Worm (Caenorhabditis elegans) whole organism, late embryonic: ENCODE data around the gene srv-26.
"Not testable (repeated sequence)": the region's sequence is repeated elsewhere in the genome, so short reads cannot be mapped to it uniquely, and the experiment has no call there.

ENCODE experiments used
- C08G9.2 ChIP-seq: sonication (generic microtip); optimal IDR thresholded peaks from 2 replicates; lab custom pipeline; 2016; ENCODE audit warnings: mild to moderate bottlenecking, missing genetic modification characterization, moderate library complexity, missing compliant biosample characterization
- C38D4.7 ChIP-seq: fragments of 200-800 bp; sonication (Bioruptor generic); optimal IDR thresholded peaks from 2 replicates; lab custom pipeline; 2018; ENCODE audit warnings: mild to moderate bottlenecking, missing genetic modification characterization, moderate library complexity, missing compliant biosample characterization
- F13H6.1 ChIP-seq: sonication (generic microtip); optimal IDR thresholded peaks from 2 replicates; lab custom pipeline; 2016; ENCODE audit warnings: missing genetic modification characterization, missing compliant biosample characterization
- ahr-1 ChIP-seq: sonication (generic microtip); optimal IDR thresholded peaks from 2 replicates; lab custom pipeline; 2016; ENCODE audit warnings: missing genetic modification characterization, missing compliant biosample characterization
- ama-1 ChIP-seq: fragments of 150-350 bp; optimal IDR thresholded peaks from 2 replicates; lab custom pipeline; 2014
- ceh-19 ChIP-seq: fragments of 200-800 bp; sonication (Bioruptor generic); optimal IDR thresholded peaks from 2 replicates; lab custom pipeline; 2018; ENCODE audit warnings: mild to moderate bottlenecking, missing genetic modification characterization, missing compliant biosample characterization
- ceh-6 ChIP-seq: fragments of 200-800 bp; sonication (Bioruptor generic); optimal IDR thresholded peaks from 2 replicates; lab custom pipeline; 2018; ENCODE audit warnings: mild to moderate bottlenecking, missing genetic modification characterization, missing compliant biosample characterization
- dmd-4 ChIP-seq: sonication (generic microtip); optimal IDR thresholded peaks from 2 replicates; lab custom pipeline; 2016; ENCODE audit warnings: borderline replicate concordance, missing genetic modification characterization, missing compliant biosample characterization
- elt-2 ChIP-seq: sonication (generic microtip); optimal IDR thresholded peaks from 2 replicates; lab custom pipeline; 2016; ENCODE audit warnings: missing genetic modification reagents, missing genetic modification characterization, missing compliant biosample characterization
- fax-1 ChIP-seq: sonication (generic microtip); optimal IDR thresholded peaks from 2 replicates; lab custom pipeline; 2016; ENCODE audit warnings: missing genotype, missing genetic modification characterization, missing compliant biosample characterization
- hlh-15 ChIP-seq: sonication (generic microtip); optimal IDR thresholded peaks from 2 replicates; lab custom pipeline; 2016; ENCODE audit warnings: missing genetic modification characterization, missing compliant biosample characterization
- hlh-8 ChIP-seq: sonication (generic microtip); optimal IDR thresholded peaks from 2 replicates; lab custom pipeline; 2016; ENCODE audit warnings: missing genotype, missing genetic modification characterization, missing compliant biosample characterization
- lin-11 ChIP-seq: fragments of 200-800 bp; sonication (Bioruptor generic); optimal IDR thresholded peaks from 2 replicates; lab custom pipeline; 2018; ENCODE audit warnings: mild to moderate bottlenecking, missing genetic modification characterization, missing compliant biosample characterization
- mec-3 ChIP-seq: sonication (generic microtip); optimal IDR thresholded peaks from 2 replicates; lab custom pipeline; 2016; ENCODE audit warnings: borderline replicate concordance, missing genetic modification characterization, missing compliant biosample characterization
- nfya-1 ChIP-seq: sonication (generic microtip); optimal IDR thresholded peaks from 2 replicates; lab custom pipeline; 2017; ENCODE audit warnings: missing genetic modification characterization, mild to moderate bottlenecking, missing compliant biosample characterization, antibody characterized with exemption, moderate library complexity
- nhr-11 ChIP-seq: fragments of 150-350 bp; optimal IDR thresholded peaks from 2 replicates; lab custom pipeline; 2014; ENCODE audit warnings: missing biosample characterization, missing genetic modification characterization
- odd-2 ChIP-seq: sonication (generic microtip); optimal IDR thresholded peaks from 2 replicates; lab custom pipeline; 2017; ENCODE audit warnings: antibody characterized with exemption, mild to moderate bottlenecking, missing genetic modification characterization, missing compliant biosample characterization
- pax-1 ChIP-seq: fragments of 150-350 bp; optimal IDR thresholded peaks from 2 replicates; lab custom pipeline; 2014; ENCODE audit warnings: missing biosample characterization, missing genetic modification characterization
- pha-2 ChIP-seq: sonication (generic microtip); optimal IDR thresholded peaks from 2 replicates; lab custom pipeline; 2017; ENCODE audit warnings: mild to moderate bottlenecking, missing genetic modification characterization, missing compliant biosample characterization
- rnt-1 ChIP-seq: sonication (generic microtip); optimal IDR thresholded peaks from 2 replicates; lab custom pipeline; 2016; ENCODE audit warnings: missing genetic modification characterization, missing compliant biosample characterization
- sdc-2 ChIP-seq: sonication (generic microtip); optimal IDR thresholded peaks from 2 replicates; lab custom pipeline; 2016; ENCODE audit warnings: missing genotype, missing genetic modification characterization, missing compliant biosample characterization
- sox-4 ChIP-seq: sonication (generic microtip); optimal IDR thresholded peaks from 2 replicates; lab custom pipeline; 2017; ENCODE audit warnings: mild to moderate bottlenecking, missing genetic modification characterization, inconsistent platforms, missing compliant biosample characterization
- syd-9 ChIP-seq: sonication (generic microtip); optimal IDR thresholded peaks from 2 replicates; lab custom pipeline; 2016; ENCODE audit warnings: mild to moderate bottlenecking, missing genetic modification characterization, moderate library complexity, missing compliant biosample characterization
- unc-3 ChIP-seq, 2 experiments: fragments of 200-800 bp in 1 of 2; sonication (Bioruptor generic) in 1 of 2; sonication (generic microtip) in 1 of 2; conservative IDR thresholded peaks in 1 of 2; optimal IDR thresholded peaks in 1 of 2; 2 replicates each; pipeline versions ENCODE4 v1.3.6 to Lab custom; 2016 to 2022; ENCODE audit warnings: missing compliant biosample characterization in 2 of 2, missing genetic modification characterization in 2 of 2, missing genetic modification reagents in 1 of 2
- unc-86 ChIP-seq: sonication (generic microtip); optimal IDR thresholded peaks from 2 replicates; lab custom pipeline; 2016; ENCODE audit warnings: missing genetic modification characterization, missing compliant biosample characterization
- ztf-16 ChIP-seq: sonication (generic microtip); optimal IDR thresholded peaks from 2 replicates; lab custom pipeline; 2017; ENCODE audit warnings: missing genetic modification characterization, missing compliant biosample characterization

srv-26 gene

ce11 chrIV:6254635-6255034 is 47.0 kb downstream of the srv-26 start, which contains the start of gene T13A10.64:
Gene T13A10.64 (plus strand): TSS chrIV:6254935.
- TF ChIP-seq nfya-1 (tag; lab: Kevin White, UChicago) (no peak), hlh-8 (tag; lab: Kevin White, UChicago) (no peak), odd-2 (tag; lab: Kevin White, UChicago) (no peak), pha-2 (tag; lab: Kevin White, UChicago) (no peak), sdc-2 (tag; lab: Kevin White, UChicago) (no peak), sox-4 (tag; lab: Kevin White, UChicago) (no peak), F13H6.1 (tag; lab: Kevin White, UChicago) (no peak), ceh-19 (GFP tag; lab: Kevin White, UChicago) (no peak), mec-3 (tag; lab: Kevin White, UChicago) (no peak), unc-86 (tag; lab: Kevin White, UChicago) (no peak), nhr-11 (tag; lab: Kevin White, UChicago) (no peak), elt-2 (tag; lab: Kevin White, UChicago) (no peak), unc-3 (GFP tag; conservative IDR thresholded peaks at IDR 0.05; lab: Robert Waterston, UW) (no peak), unc-3 (tag; optimal IDR thresholded peaks at IDR 0.05; lab: Kevin White, UChicago) (no peak), syd-9 (no peak), ztf-16 (tag; lab: Kevin White, UChicago) (no peak), C08G9.2 (tag; lab: Kevin White, UChicago) (no peak), ama-1 (lab: Kevin White, UChicago) (no peak)

DNA sequence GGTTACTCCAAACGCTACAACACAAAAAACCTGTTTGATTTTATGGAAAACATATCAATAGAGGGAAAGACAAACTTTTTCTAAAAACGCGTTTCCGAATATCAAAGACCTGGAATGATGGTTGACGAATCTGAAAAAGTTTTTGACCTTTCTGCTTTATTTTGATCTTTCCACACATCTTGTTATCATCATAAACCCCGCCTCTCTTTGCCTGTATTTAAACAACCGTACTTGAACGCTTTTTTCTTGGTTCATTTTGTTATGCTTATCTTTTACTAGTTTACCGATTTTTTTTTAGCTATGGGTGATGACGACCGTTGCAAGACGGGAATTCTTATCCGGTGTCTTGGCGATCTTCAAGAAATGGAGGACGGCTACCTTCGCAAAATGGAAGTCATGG is 48.7 kb downstream of the srv-26 start, which contains the start of gene T13A10.2:
TSS of gene T13A10.2 (plus strand) at position 301 of the 400 bp plus-strand sequence.
- not testable (repeated sequence) for TF ChIP-seq fax-1; pax-1; dmd-4 (tag; lab: Kevin White, UChicago)

DNA sequence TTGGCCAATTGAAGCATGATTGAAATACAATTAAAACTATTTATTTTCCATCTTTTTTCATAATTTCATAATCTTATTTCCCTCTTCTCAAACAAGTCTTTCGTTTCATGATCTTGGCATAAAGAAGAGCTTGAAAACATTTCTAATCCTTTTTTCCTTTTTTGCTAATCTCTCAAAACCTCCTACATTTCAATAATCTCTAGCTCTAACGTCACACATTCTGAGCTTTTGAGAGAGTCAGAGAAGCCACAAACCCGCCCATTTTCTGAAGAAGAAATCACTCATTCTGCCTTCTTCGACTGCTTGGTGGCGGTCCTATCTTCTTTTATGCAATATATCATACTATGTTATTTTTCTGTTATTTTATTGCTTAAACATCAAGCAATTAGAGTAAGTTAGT is 52.1 kb downstream of the srv-26 start, which contains the start of gene F58F9.1:
TSS of gene F58F9.1 (plus strand) at position 251 of the 400 bp plus-strand sequence.
- TF ChIP-seq ahr-1 (tag; lab: Kevin White, UChicago) = no peak
- no peak for TF ChIP-seq rnt-1 (tag; lab: Kevin White, UChicago)
- TF ChIP-seq C38D4.7 (GFP tag; lab: Kevin White, UChicago) = no peak
- TF ChIP-seq hlh-15 (tag; lab: Kevin White, UChicago) = no peak
- no peak for TF ChIP-seq mec-3 (tag; lab: Kevin White, UChicago)
- no peak for TF ChIP-seq pha-2 (tag; lab: Kevin White, UChicago)
- no peak for TF ChIP-seq ceh-6 (GFP tag; lab: Kevin White, UChicago)
- TF ChIP-seq lin-11 (tag; lab: Kevin White, UChicago) = no peak
- TF ChIP-seq, all 69 proteins: peak for 0
